Fruit fly (Drosophila melanogaster) whole organism, prepupa: Measurements from ENCODE around the gene P5cr.

Source experiments
- CG6163 ChIP-seq: fragments of 200-800 bp; sonication (Bioruptor generic); IDR thresholded peaks from 3 replicates; pipeline ENCODE4 v1.3.6; 2022; ENCODE audit warnings: missing biosample characterization, missing genetic modification characterization
- CG9139 ChIP-seq: fragments of 200-800 bp; sonication (Bioruptor generic); optimal IDR thresholded peaks from 3 replicates; lab custom pipeline; 2017; ENCODE audit warnings: missing biosample characterization, mild to moderate bottlenecking, missing genetic modification characterization
- achi ChIP-seq: fragments of 200-800 bp; sonication (Bioruptor generic); optimal IDR thresholded peaks from 3 replicates; lab custom pipeline; 2016; ENCODE audit warnings: missing biosample characterization, missing genetic modification characterization
- fd59A ChIP-seq: fragments of 200-800 bp; sonication (Bioruptor generic); optimal IDR thresholded peaks from 2 replicates; lab custom pipeline; 2017; ENCODE audit warnings: missing biosample characterization, mild to moderate bottlenecking, missing genetic modification characterization, missing genetic modification reagents
- net ChIP-seq: fragments of 200-800 bp; sonication (Bioruptor generic); optimal IDR thresholded peaks from 3 replicates; lab custom pipeline; 2016; ENCODE audit warnings: missing biosample characterization, missing genetic modification characterization
- svp ChIP-seq: fragments of 200-800 bp; sonication (Bioruptor generic); peaks from one replicate; lab custom pipeline; 2016; ENCODE audit warnings: missing biosample characterization, missing genetic modification characterization

- peak; percentile 3 for TF ChIP-seq fd59A (GFP tag; lab: Kevin White, UChicago)
- TF ChIP-seq achi (GFP tag; lab: Kevin White, UChicago) = peak; percentile 23
- peak; percentile 65 for TF ChIP-seq CG6163 (GFP tag; lab: Robert Waterston, UW)
- peak; percentile 1 for TF ChIP-seq net (GFP tag; lab: Kevin White, UChicago)
- no peak for TF ChIP-seq svp
- no peak for TF ChIP-seq CG9139 (GFP tag; lab: Kevin White, UChicago)
Observed at dm6 chr3R:19075135-19075534, 46.4 kb downstream of the P5cr start.
